Worm (Caenorhabditis elegans): ENCODE results near the gene AC7.3.
A peak's percentile ranks its signal among the peaks of the same experiment; 100 is the strongest.

Gene AC7.3

DNA sequence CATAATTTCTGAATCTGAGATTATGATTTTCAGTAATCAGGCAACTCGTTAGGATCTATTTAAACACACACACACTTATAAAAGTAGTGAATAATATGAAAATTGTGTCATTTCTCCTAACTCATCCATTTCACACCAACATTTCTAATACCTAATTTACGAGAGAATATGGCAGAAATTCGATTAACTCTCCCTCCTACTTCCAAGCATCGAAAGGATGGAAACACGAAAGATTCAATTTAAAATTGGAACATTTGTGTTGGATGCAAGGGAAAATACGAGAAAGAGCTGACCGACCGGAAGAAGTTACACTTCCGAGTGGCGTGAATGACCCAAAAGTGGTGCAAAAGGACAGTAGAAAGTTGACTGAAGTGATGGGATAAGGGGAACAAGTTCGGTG, 2.7 kb upstream of the AC7.3 start:
- TF ChIP-seq lim-7 (GFP tag; IDR thresholded peaks at IDR 0.05): no peak

DNA sequence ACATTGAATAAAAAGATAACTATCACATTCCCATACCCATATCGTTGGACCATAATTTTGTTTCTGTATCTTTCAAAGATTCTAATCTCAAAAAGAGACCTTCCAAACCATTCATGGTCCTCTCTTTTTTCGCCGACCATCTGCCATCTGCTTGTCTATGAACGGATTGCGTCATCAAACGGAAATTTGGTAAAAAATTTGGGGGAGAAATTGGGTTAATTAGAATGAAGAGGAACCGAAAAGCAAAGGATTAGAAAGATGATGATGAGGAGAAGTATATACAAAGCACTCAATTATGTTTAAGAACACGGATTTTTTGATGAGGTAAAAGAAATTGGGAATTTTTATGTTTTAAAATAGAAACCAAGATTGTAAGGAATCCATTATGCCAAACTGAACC, 1.7 kb upstream of the AC7.3 start:
- no peak for TF ChIP-seq vab-7 (GFP tag; IDR thresholded peaks at IDR 0.05)
- TF ChIP-seq dmd-9 (GFP tag; IDR thresholded peaks at IDR 0.05): no peak
- TF ChIP-seq fos-1 (tag; optimal IDR thresholded peaks at IDR 0.05): no peak
- TF ChIP-seq snpc-4 (tag; optimal IDR thresholded peaks at IDR 0.05): no peak
- TF ChIP-seq gei-8 (GFP tag; optimal IDR thresholded peaks at IDR 0.05): no peak
- no peak for TF ChIP-seq fkh-10 (GFP tag; optimal IDR thresholded peaks at IDR 0.05)
- no peak for TF ChIP-seq daf-16 (GFP tag; optimal IDR thresholded peaks at IDR 0.05)
- TF ChIP-seq daf-16 (tag; optimal IDR thresholded peaks at IDR 0.05): no peak
- no peak for TF ChIP-seq ceh-44 (GFP tag; IDR thresholded peaks at IDR 0.05)
- no peak for TF ChIP-seq mxl-2 (GFP tag; conservative IDR thresholded peaks at IDR 0.05)
- TF ChIP-seq daf-19 (GFP tag; conservative IDR thresholded peaks at IDR 0.05): no peak
- no peak for TF ChIP-seq nhr-77 (tag; optimal IDR thresholded peaks at IDR 0.05)
- TF ChIP-seq ceh-20 (GFP tag; IDR thresholded peaks at IDR 0.05): no peak
- TF ChIP-seq T26A8.4 (GFP tag; IDR thresholded peaks at IDR 0.05): no peak

DNA sequence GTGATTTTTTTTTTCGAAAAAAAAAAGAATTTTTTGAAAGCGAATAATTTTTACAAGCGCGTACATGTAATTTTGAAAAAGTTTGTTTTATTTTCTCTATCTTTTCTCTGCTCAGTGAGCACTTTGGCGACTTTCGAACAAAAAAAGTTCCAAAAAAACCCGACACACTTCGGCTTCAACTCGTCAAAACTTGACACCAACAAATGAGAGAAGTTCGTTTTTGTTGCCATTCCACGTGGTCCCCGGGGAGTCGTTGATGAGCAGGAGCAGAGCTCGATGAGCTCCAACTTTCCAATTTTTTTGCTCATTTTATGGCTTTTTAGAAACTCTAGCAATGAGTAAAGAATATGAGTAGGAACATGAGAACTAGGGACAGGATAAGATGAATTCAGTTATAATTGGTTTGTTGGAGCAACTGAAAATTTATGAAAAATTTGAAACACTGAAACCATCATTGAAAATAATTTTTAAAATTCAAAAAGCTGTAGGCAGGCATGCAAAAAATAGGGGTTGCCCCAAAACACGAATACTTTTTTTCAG, 1.2 kb upstream of the AC7.3 start:
- no peak for TF ChIP-seq F44E2.7 (GFP tag; IDR thresholded peaks at IDR 0.05)
- TF ChIP-seq ceh-20 (GFP tag; IDR thresholded peaks at IDR 0.05): 0 out of 2 replicates have a peak, but pooled peaks have one; percentile 57
- peak; percentile 98 for TF ChIP-seq aha-1 (tag)
- TF ChIP-seq ama-1 (optimal IDR thresholded peaks at IDR 0.05): no peak
- peak in 1 of 2 experiments; percentile 42 for TF ChIP-seq mdl-1 (tag; optimal IDR thresholded peaks at IDR 0.05)
- peak in 1 of 2 experiments; percentile 9 for TF ChIP-seq unc-62 (GFP tag; optimal IDR thresholded peaks at IDR 0.05 in 1 of 2)
- no peak for TF ChIP-seq unc-62 (tag; optimal IDR thresholded peaks at IDR 0.05)

DNA sequence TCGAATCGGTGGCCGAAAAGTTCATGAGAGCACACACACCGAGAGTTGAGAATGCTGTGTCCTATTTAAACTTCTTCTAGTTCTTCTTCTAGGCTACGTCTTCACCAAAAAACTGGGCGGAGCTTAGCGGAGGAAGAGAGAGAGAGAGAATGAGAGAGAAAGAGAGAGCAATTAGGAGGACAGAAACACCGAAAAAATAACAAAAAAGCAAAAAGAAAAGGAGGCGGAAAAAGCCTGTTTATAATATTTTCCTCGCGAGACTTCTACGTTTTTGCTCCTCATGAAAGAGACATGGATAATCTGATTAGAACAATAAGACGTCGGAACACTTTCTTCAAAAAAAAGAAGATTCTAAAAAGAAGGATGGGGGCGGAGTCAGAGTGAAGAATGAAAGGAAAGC, 10.4 kb downstream of the AC7.3 start, which contains the start of gene tkr-3:
tkr-3 (minus strand) TSS at position 101 of the 400 bp plus-strand sequence.
- no peak for TF ChIP-seq daf-12 (tag; optimal IDR thresholded peaks at IDR 0.05)
- 0 out of 4 replicates have a peak, but pooled peaks of 1 of the 2 experiments have one; percentile 48 for TF ChIP-seq madf-5 (GFP tag; IDR thresholded peaks at IDR 0.05)

DNA sequence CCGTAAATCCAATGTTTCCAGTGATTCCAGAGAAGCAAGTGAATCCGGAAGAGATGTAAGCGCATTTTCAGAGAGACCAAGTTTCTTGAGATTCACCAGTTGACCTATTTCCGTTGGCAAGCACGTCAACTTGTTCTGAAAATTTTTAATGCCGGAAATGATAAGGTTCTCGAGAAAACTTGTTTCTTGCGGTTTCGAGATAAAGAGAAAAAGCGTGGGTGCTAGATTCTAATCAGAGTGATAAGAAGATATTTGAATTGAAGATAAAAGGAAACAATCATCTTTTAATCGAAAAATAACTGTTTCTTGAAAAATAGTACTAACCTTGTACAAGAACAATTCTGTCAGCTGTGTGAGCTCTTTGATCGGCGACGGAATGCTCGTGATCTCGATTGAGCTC, 20.1 kb downstream of the AC7.3 start:
- no peak for TF ChIP-seq madf-9 (GFP tag; conservative IDR thresholded peaks at IDR 0.05)
- no peak for TF ChIP-seq arid-1 (GFP tag; conservative IDR thresholded peaks at IDR 0.05)
- TF ChIP-seq Y5F2A.4 (GFP tag; optimal IDR thresholded peaks at IDR 0.05): no peak
- no peak for TF ChIP-seq unc-39 (tag; optimal IDR thresholded peaks at IDR 0.05)
- no peak for TF ChIP-seq aly-2 (tag; optimal IDR thresholded peaks at IDR 0.05)
- TF ChIP-seq rbr-2 (tag; optimal IDR thresholded peaks at IDR 0.05): no peak
- no peak for TF ChIP-seq cey-2 (tag; optimal IDR thresholded peaks at IDR 0.05; ENCODE audit: borderline replicate concordance, insufficient read depth)
- no peak for TF ChIP-seq hif-1 (tag; optimal IDR thresholded peaks at IDR 0.05)
- TF ChIP-seq mdl-1 (tag; optimal IDR thresholded peaks at IDR 0.05): no peak
- no peak for TF ChIP-seq dmd-6 (GFP tag; IDR thresholded peaks at IDR 0.05)
- no peak for TF ChIP-seq D1046.2 (GFP tag; IDR thresholded peaks at IDR 0.05)
- TF ChIP-seq daf-16 (GFP tag; optimal IDR thresholded peaks at IDR 0.05): no peak
- TF ChIP-seq daf-16 (tag; optimal IDR thresholded peaks at IDR 0.05): no peak
- TF ChIP-seq ceh-28 (tag; optimal IDR thresholded peaks at IDR 0.05): no peak
